Worm (Caenorhabditis elegans): ENCODE results near the gene C07A12.2.

DNA sequence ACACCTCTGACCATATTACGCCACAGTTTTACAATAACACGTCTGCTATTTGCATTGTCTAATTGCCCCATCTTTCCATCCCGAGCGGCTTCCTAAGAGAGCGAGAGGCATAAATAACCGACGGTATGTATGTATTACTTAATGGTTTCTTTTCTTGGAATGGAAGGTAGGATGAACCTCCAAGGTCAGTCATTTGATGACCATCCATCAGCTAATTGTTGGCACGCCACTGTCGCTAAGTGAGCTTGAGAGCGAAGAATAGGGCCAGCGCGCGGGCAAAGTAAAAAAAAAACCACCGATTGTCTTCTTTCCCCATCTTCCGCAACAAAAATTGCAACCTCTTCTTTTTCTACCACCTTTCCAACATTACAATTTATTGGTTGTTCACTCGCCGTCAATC lies 11.4 kb downstream of the C07A12.2 start:
- TF ChIP-seq T23F11.4 (GFP tag; optimal IDR thresholded peaks at IDR 0.05) = no peak
- TF ChIP-seq lim-6 (tag; optimal IDR thresholded peaks at IDR 0.05) = no peak

Data from whole organism, late embryonic.